Worm (Caenorhabditis elegans): ENCODE data around the gene T19H5.6.

The T19H5.6 gene

DNA sequence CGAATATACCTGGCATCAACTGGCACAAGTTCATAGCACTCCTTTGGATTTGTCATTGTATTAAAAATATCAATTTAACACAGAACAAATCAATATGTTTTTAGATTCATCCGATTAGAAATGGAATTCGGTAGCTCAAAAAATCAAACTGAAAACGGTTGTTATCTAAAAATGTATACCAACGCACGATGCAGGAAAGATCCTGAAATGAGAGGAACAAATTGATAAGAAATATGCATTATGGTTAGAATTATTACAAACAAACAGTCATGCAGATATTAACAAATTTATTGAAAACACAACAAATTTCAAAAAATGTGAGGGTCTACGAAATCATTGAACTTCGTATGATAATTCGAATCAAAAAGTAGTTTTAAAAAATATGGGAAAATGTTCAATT is at the start of gene T19H5.6:
T19H5.6 (minus strand) TSS at position 195 of the 400 bp plus-strand sequence.
- TF ChIP-seq repo-1 (tag; optimal IDR thresholded peaks at IDR 0.05), result no peak
- TF ChIP-seq mxl-1 (tag; optimal IDR thresholded peaks at IDR 0.05), result no peak
- no peak for TF ChIP-seq athp-1 (tag; optimal IDR thresholded peaks at IDR 0.05)
- no peak for TF ChIP-seq lin-40 (tag; optimal IDR thresholded peaks at IDR 0.05)

ce11 chrII:9518781-9519180 is 48.8 kb upstream of the T19H5.6 start, which contains the start of the genes sfxn-1.1 and AH6.3:
sfxn-1.1 (minus strand) TSS chrII:9518881.
AH6.3 (plus strand) TSS chrII:9519055.
- TF ChIP-seq Y95B8A.8 (GFP tag; IDR thresholded peaks at IDR 0.05) (no peak), athp-1 (tag; optimal IDR thresholded peaks at IDR 0.05) (no peak), bed-1 (GFP tag; IDR thresholded peaks at IDR 0.05) (no peak), ztf-26 (tag; optimal IDR thresholded peaks at IDR 0.05) (no peak), hrde-1 (tag; optimal IDR thresholded peaks at IDR 0.05; ENCODE audit: borderline replicate concordance) (no peak), snpc-4 (GFP tag; optimal IDR thresholded peaks at IDR 0.05) (no peak), snpc-4 (tag; optimal IDR thresholded peaks at IDR 0.05) (no peak), zim-3 (tag; optimal IDR thresholded peaks at IDR 0.05) (no peak), atf-7 (tag; optimal IDR thresholded peaks at IDR 0.05) (no peak), ceh-79 (tag; optimal IDR thresholded peaks at IDR 0.05) (no peak), D2030.7 (GFP tag; IDR thresholded peaks at IDR 0.05) (no peak), efl-1 (GFP tag; optimal IDR thresholded peaks at IDR 0.05) (no peak), hmg-20 (GFP tag; IDR thresholded peaks at IDR 0.05) (no peak), ceh-27 (GFP tag; optimal IDR thresholded peaks at IDR 0.05) (no peak), madf-3 (GFP tag; IDR thresholded peaks at IDR 0.05) (no peak), lin-40 (tag; optimal IDR thresholded peaks at IDR 0.05) (no peak), tbp1 (GFP tag; optimal IDR thresholded peaks at IDR 0.05) (no peak), F49E8.2 (tag; optimal IDR thresholded peaks at IDR 0.05; ENCODE audit: insufficient read depth) (no peak), B0336.3 (GFP tag; IDR thresholded peaks at IDR 0.05) (no peak), ama-1 (optimal IDR thresholded peaks at IDR 0.05) (no peak), ama-1 (GFP tag; optimal IDR thresholded peaks at IDR 0.05) (no peak), attf-3 (GFP tag; conservative IDR thresholded peaks at IDR 0.05) (no peak)

DNA sequence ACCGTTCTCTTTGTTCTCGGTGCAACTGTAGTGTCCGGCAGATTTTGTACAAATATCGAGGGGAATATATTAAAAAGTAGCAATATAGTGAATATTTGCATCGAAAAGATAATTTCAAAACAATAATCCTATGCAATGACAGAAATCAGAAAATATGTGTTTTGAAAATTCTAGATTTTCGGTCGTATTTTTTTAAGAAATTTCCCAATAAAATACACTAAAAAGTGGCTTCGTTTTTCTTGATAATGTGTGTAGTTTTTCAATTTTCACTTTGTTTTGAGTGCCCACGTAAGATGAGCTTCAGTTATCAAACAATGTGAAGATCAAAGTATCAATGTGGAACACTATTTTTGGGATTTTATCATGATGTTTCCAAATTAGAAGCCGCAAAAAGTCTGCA is 46.8 kb upstream of the T19H5.6 start, which contains the start of gene gcy-1:
gcy-1 (minus strand) TSS at position 101 of the 400 bp plus-strand sequence.
- TF ChIP-seq Y56A3A.18 (GFP tag; IDR thresholded peaks at IDR 0.05), result no peak
- TF ChIP-seq B0019.2 (GFP tag; conservative IDR thresholded peaks at IDR 0.05), result no peak
- TF ChIP-seq ztf-3 (GFP tag; optimal IDR thresholded peaks at IDR 0.05), result no peak
- no peak for TF ChIP-seq lin-35 (GFP tag; optimal IDR thresholded peaks at IDR 0.05)
- TF ChIP-seq pha-4 (tag; optimal IDR thresholded peaks at IDR 0.05), result no peak
- TF ChIP-seq K11D2.4 (GFP tag; IDR thresholded peaks at IDR 0.05), result no peak
- no peak for TF ChIP-seq xnd-1 (tag; optimal IDR thresholded peaks at IDR 0.05)
- no peak for TF ChIP-seq ekl-4 (GFP tag; IDR thresholded peaks at IDR 0.05)
- no peak for TF ChIP-seq nhr-120 (GFP tag; IDR thresholded peaks at IDR 0.05)
- no peak for TF ChIP-seq ztf-22 (GFP tag; optimal IDR thresholded peaks at IDR 0.05)
- TF ChIP-seq zfh-2 (GFP tag; conservative IDR thresholded peaks at IDR 0.05), result no peak
- TF ChIP-seq nfyb-1 (GFP tag; IDR thresholded peaks at IDR 0.05), result no peak
- no peak for TF ChIP-seq hrde-1 (tag; optimal IDR thresholded peaks at IDR 0.05; ENCODE audit: borderline replicate concordance)
- TF ChIP-seq die-1 (tag; optimal IDR thresholded peaks at IDR 0.05), result no peak

Data from whole organism, young adult.